Worm (Caenorhabditis elegans): ENCODE results near the gene dyci-1.
"Not testable (repeated sequence)": the region's sequence is repeated elsewhere in the genome, so short reads cannot be mapped to it uniquely, and the experiment has no call there.

The dyci-1 gene

DNA sequence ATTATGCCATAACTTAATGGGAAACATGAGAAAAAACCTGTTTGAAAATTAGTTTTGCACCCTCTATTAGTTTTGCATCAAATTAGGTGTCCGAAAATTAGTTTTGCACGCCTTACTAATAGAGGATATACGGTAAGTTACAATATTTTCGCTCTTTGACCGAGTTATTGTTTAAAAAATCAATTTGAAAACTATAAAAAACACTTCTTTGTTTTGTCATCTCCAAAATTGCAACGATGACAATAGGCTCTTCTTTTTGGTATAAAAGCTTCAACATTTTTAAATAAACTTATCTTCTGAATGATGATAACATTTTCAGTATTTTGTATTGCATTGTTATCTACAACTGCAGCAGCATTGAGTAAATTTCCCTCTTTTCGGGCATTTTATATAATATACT lies 42.4 kb upstream of the dyci-1 start, which contains the start of gene H20E11.2:
H20E11.2 (plus strand) TSS at position 301 of the 400 bp plus-strand sequence.
- TF ChIP-seq tra-1 (GFP tag; IDR thresholded peaks at IDR 0.05); F37D6.2 (tag; optimal IDR thresholded peaks at IDR 0.05); mep-1 (tag; optimal IDR thresholded peaks at IDR 0.05): not testable (repeated sequence)

DNA sequence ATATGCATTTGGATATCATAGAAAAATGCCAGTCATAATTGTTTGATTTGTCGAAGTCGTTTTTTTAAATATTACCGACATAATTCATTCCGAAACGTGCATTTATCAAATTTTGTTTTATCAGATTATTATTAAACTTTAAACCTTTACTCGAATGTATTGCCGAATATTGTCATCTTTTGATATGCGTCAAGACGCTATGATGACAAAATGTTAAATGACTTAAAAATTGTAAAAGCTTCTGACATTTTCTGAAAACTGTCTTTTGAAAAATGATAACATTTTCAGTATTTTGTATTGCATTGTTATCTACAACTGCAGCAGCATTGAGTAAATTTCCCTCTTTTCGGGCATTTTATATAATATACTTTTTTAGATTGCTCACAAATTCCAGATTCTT lies 39.5 kb upstream of the dyci-1 start, which contains the start of gene H20E11.3:
H20E11.3 (plus strand) TSS at position 195 of the 400 bp plus-strand sequence.
- no peak for TF ChIP-seq skn-1 (tag; optimal IDR thresholded peaks at IDR 0.05)
- peak; percentile 4 for TF ChIP-seq dve-1 (tag; optimal IDR thresholded peaks at IDR 0.05; ENCODE audit: insufficient read depth)
- no peak for TF ChIP-seq lsy-2 (tag; optimal IDR thresholded peaks at IDR 0.05)
- no peak for TF ChIP-seq ZK337.2 (GFP tag; IDR thresholded peaks at IDR 0.05)
- TF ChIP-seq ama-1 (optimal IDR thresholded peaks at IDR 0.05): no peak
- no peak for TF ChIP-seq D1046.2 (GFP tag; IDR thresholded peaks at IDR 0.05)
- no peak for TF ChIP-seq ceh-62 (tag; optimal IDR thresholded peaks at IDR 0.05)
- no peak for TF ChIP-seq nhr-76 (tag; optimal IDR thresholded peaks at IDR 0.05)
- no peak for TF ChIP-seq ztf-7 (tag; optimal IDR thresholded peaks at IDR 0.05)
- TF ChIP-seq zip-2 (tag; optimal IDR thresholded peaks at IDR 0.05): no peak
- no peak for TF ChIP-seq unc-39 (tag; optimal IDR thresholded peaks at IDR 0.05)
- TF ChIP-seq snpc-1.2 (GFP tag; IDR thresholded peaks at IDR 0.05): no peak
- TF ChIP-seq ceh-82 (tag; optimal IDR thresholded peaks at IDR 0.05): no peak
- no peak for TF ChIP-seq T20F7.1 (GFP tag; optimal IDR thresholded peaks at IDR 0.05)
- no peak for TF ChIP-seq daf-16 (GFP tag; optimal IDR thresholded peaks at IDR 0.05)
- peak; percentile 37 for TF ChIP-seq daf-16 (tag; optimal IDR thresholded peaks at IDR 0.05)
- TF ChIP-seq pqm-1 (tag; optimal IDR thresholded peaks at IDR 0.05): peak; percentile 19
- TF ChIP-seq F49E8.2 (tag; optimal IDR thresholded peaks at IDR 0.05; ENCODE audit: borderline replicate concordance): no peak
- no peak for TF ChIP-seq lir-3 (tag; optimal IDR thresholded peaks at IDR 0.05)
- no peak for TF ChIP-seq mxl-3 (GFP tag; optimal IDR thresholded peaks at IDR 0.05)
- peak; percentile 59; the same call in 1 of the 2 replicates for TF ChIP-seq dmd-6 (GFP tag; IDR thresholded peaks at IDR 0.05)
- no peak for TF ChIP-seq F44E2.7 (GFP tag; IDR thresholded peaks at IDR 0.05)
- no peak for TF ChIP-seq lin-13 (GFP tag; optimal IDR thresholded peaks at IDR 0.05)
- TF ChIP-seq lin-29 (GFP tag; IDR thresholded peaks at IDR 0.05): no peak
- no peak for TF ChIP-seq spr-1 (tag; optimal IDR thresholded peaks at IDR 0.05)
- TF ChIP-seq nhr-48 (tag; optimal IDR thresholded peaks at IDR 0.05): no peak
- no peak for TF ChIP-seq spr-3 (GFP tag; optimal IDR thresholded peaks at IDR 0.05)
- no peak for TF ChIP-seq sdz-12 (GFP tag; optimal IDR thresholded peaks at IDR 0.05)
- TF ChIP-seq aha-1 (tag): peak; percentile 38
- TF ChIP-seq mxl-2 (GFP tag; conservative IDR thresholded peaks at IDR 0.05): no peak
- no peak for TF ChIP-seq arid-1 (GFP tag; conservative IDR thresholded peaks at IDR 0.05)
- no peak for TF ChIP-seq daf-12 (tag; optimal IDR thresholded peaks at IDR 0.05)
- no peak for TF ChIP-seq F26F4.8 (GFP tag; conservative IDR thresholded peaks at IDR 0.05)
- no peak for TF ChIP-seq nhr-237 (tag; optimal IDR thresholded peaks at IDR 0.05)
- no peak for TF ChIP-seq pha-4 (GFP tag; IDR thresholded peaks at IDR 0.05)
- TF ChIP-seq pha-4 (tag; optimal IDR thresholded peaks at IDR 0.05): no peak
- no peak for TF ChIP-seq zfp-2 (tag; optimal IDR thresholded peaks at IDR 0.05)
- TF ChIP-seq hlh-30 (tag; optimal IDR thresholded peaks at IDR 0.05; ENCODE audit: insufficient read depth): no peak
- TF ChIP-seq hlh-11 (tag; optimal IDR thresholded peaks at IDR 0.05): no peak

DNA sequence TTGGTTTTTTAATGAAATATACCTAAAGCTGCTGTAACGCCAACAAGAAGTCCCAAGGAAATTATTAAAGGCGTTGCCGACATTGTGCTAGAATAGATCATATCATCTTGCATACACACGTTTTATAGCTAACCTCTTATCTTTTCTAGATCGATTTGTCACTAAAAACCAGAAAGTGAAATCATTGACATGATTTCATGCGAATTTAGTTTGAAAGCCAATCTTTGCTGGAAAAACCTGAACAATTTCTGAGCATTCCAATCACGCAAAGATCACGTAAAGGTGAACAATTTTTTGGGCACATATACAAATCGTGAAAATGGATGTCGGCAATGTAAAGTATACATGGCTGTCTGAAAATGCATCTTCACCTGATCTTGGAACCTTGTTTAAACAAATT lies 37.3 kb upstream of the dyci-1 start, which contains the start of gene C17H12.6:
C17H12.6 (minus strand) TSS at position 101 of the 400 bp plus-strand sequence.
- TF ChIP-seq cey-2 (tag; optimal IDR thresholded peaks at IDR 0.05; ENCODE audit: borderline replicate concordance, insufficient read depth) (no peak), snpc-4 (tag; optimal IDR thresholded peaks at IDR 0.05) (no peak), saeg-2 (GFP tag; IDR thresholded peaks at IDR 0.05) (no peak), egl-27 (tag; optimal IDR thresholded peaks at IDR 0.05) (no peak), mdl-1 (tag; optimal IDR thresholded peaks at IDR 0.05) (no peak), dmd-9 (GFP tag; IDR thresholded peaks at IDR 0.05) (no peak)

Data from whole organism, L4 larva.